Fruit fly (Drosophila melanogaster): Measurements from ENCODE around the gene CRMP.
A peak's percentile ranks its signal among the peaks of the same experiment; 100 is the strongest.

Gene CRMP

DNA sequence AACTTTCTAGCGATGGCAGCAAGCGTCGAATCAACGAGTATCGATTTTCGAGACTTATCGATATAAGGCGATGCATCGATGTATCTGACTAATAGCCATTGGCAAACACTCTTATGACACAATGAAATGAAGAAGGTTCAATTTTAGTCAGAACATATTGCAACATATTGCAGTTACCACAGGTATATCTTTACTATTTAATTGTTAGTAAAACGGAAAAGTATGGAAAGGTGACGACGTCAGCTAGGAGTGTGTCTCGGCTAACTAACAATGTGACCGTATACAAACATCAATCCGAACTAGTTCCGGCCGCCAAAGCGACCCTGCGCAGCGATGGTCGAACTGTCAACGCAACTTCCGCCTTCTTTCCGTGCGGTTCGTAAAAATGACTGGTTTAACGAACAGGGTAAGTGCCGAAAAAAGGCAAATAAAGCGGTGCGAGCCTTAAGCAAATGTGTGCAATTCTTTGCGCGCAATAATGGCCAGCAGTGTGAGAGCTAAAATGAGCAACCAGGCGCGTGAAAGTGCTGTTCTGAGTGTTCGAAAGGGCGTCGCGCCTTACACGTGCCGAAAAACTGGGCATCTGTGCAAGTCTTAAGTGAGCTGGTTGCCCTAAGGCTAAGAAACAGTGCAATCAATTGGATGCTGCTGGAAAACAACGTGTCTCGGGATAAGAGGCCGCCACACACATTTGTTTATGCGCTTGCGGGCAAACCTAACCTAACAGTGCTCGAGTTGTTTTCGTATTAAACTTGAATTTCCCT, 53.4 kb downstream of the CRMP start, which contains the start of the genes Dph4, Spec2 and RpL13A (continued):
- peak; percentile 93 for TF ChIP-seq luna (GFP tag; optimal IDR thresholded peaks at IDR 0.05)
- peak; percentile 81 to 86 for TF ChIP-seq Hr51 (GFP tag; optimal IDR thresholded peaks at IDR 0.05)
- TF ChIP-seq CG7928 (GFP tag; optimal IDR thresholded peaks at IDR 0.05), result peak; percentile 76
- no peak for TF ChIP-seq CG1832 (GFP tag; optimal IDR thresholded peaks at IDR 0.05)
- TF ChIP-seq CG1603 (tag; optimal IDR thresholded peaks at IDR 0.05), result peak; percentile 96
- TF ChIP-seq gro (GFP tag; optimal IDR thresholded peaks at IDR 0.05), result peak; percentile 91
- TF ChIP-seq CG14441 (GFP tag; IDR thresholded peaks at IDR 0.05), result no peak
- peak; percentile 68 for TF ChIP-seq CG10565 (GFP tag; optimal IDR thresholded peaks at IDR 0.05)
- peak; percentile 89 for TF ChIP-seq Dip3 (GFP tag; optimal IDR thresholded peaks at IDR 0.05)
- TF ChIP-seq CG18476 (GFP tag; optimal IDR thresholded peaks at IDR 0.05), result peak; percentile 74
- no peak for TF ChIP-seq h (optimal IDR thresholded peaks at IDR 0.05)
- TF ChIP-seq row (GFP tag; IDR thresholded peaks at IDR 0.05), result no peak
- TF ChIP-seq tup (GFP tag; optimal IDR thresholded peaks at IDR 0.05), result peak; percentile 74
- TF ChIP-seq tin (GFP tag; optimal IDR thresholded peaks at IDR 0.05), result peak; percentile 85
- TF ChIP-seq schlank (tag; optimal IDR thresholded peaks at IDR 0.05), result peak; percentile 95
- no peak for TF ChIP-seq Gug (GFP tag; IDR thresholded peaks at IDR 0.05)
- TF ChIP-seq CG4360 (GFP tag; IDR thresholded peaks at IDR 0.05), result no peak
- TF ChIP-seq Lpt (GFP tag; optimal IDR thresholded peaks at IDR 0.05), result no peak
- TF ChIP-seq Asciz (GFP tag; optimal IDR thresholded peaks at IDR 0.05), result peak; percentile 92
- TF ChIP-seq Adf1 (GFP tag; IDR thresholded peaks at IDR 0.05), result no peak
- TF ChIP-seq Sry-δ (GFP tag; optimal IDR thresholded peaks at IDR 0.05), result peak; percentile 99

DNA sequence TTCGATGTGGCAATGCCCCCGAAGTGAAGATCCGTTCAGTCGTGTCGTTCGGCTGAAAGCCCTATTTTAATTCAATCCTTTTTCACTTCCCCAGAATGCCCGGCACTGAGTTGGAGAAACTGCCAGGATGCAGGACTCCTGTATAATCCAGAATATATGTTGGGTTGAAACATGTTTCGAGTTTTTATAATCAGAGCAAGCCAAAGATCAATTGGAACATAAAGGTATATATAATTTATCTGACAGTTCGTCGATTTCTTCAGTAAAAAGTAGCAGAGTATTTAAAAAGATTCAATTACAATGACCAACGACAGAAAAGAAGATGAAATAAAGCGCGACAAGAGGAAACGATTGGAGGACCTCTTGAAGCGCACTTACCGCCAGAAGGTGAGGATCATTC, 56.6 kb downstream of the CRMP start, which contains the start of gene CG31551:
TSS of gene CG31551 (plus strand) at position 301 of the 400 bp plus-strand sequence.
- TF ChIP-seq en (GFP tag; optimal IDR thresholded peaks at IDR 0.05) (no peak), zen2 (GFP tag; IDR thresholded peaks at IDR 0.05; ENCODE audit: partially characterized antibody) (no peak), zen (tag; optimal IDR thresholded peaks at IDR 0.05) (no peak), CG9876 (GFP tag; optimal IDR thresholded peaks at IDR 0.05) (no peak), Camta (GFP tag; optimal IDR thresholded peaks at IDR 0.05) (no peak), TFAM (GFP tag; optimal IDR thresholded peaks at IDR 0.05) (no peak), CG9797 (GFP tag; optimal IDR thresholded peaks at IDR 0.05) (no peak), Side (GFP tag; optimal IDR thresholded peaks at IDR 0.05) (no peak), Pdp1 (GFP tag; optimal IDR thresholded peaks at IDR 0.05) (no peak)
